Fruit fly (Drosophila melanogaster): ENCODE data around the gene Srx.

The Srx gene

dm6 chrX:17856458-17857277 is at the start of gene Srx:
Srx (plus strand) TSS chrX:17856974.
- peak; percentile 54 for TF ChIP-seq noc (tag; optimal IDR thresholded peaks at IDR 0.05)

dm6 chrX:17812193-17812592 is 44.6 kb upstream of the Srx start:
- TF ChIP-seq noc (tag; optimal IDR thresholded peaks at IDR 0.05): no peak

- TF ChIP-seq noc (tag; optimal IDR thresholded peaks at IDR 0.05): no peak
Observed at dm6 chrX:17814783-17815182, 42.0 kb upstream of the Srx start.

DNA sequence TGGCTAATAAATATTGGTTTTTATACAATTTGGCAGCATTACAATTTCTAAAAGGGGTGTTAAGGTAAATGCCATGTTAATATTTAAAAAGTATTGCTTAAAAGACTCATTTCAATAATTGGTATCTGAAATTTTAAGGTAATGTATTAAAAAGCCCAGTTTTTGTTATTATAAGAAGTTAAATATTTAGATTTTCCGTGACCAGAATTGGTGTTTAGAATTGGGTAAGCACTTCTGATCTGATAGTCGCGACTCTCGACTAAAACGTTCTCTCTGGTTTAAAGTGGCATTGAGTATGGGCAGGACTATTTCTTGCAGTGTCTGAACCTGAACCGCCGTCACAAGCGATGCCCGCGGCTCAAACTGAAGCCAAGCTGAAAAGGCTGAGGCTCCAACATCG is 40.3 kb upstream of the Srx start:
- no peak for TF ChIP-seq noc (tag; optimal IDR thresholded peaks at IDR 0.05)

dm6 chrX:17819635-17820139 is 37.1 kb upstream of the Srx start, which contains the start of gene CG12986:
CG12986 (minus strand) TSS chrX:17819685.
- TF ChIP-seq noc (tag; optimal IDR thresholded peaks at IDR 0.05): no peak

DNA sequence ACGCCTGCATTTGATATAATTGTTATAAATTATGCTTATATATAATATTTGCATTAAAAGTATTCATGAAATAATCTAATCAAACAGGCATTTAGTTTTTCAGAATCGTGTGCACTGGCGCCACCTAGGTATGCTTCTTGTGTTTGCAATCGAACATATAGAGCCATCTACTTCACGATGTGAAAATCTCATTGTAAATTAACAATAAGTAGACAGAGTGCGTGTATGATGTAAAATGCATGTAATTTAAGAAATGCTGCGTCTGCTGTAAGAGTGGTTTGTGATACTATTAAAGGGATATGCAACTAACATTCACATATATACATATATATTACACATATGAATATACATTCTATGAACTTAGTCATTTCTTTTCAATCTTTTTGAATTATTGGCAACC is 36.5 kb upstream of the Srx start:
- no peak for TF ChIP-seq noc (tag; optimal IDR thresholded peaks at IDR 0.05)

- no peak for TF ChIP-seq noc (tag; optimal IDR thresholded peaks at IDR 0.05)
Observed at dm6 chrX:17821466-17821865, 35.3 kb upstream of the Srx start.

dm6 chrX:17826807-17827703 is 29.7 kb upstream of the Srx start, which contains the start of gene Socs16D:
Socs16D (minus strand) TSS chrX:17827564.
- no peak for TF ChIP-seq noc (tag; optimal IDR thresholded peaks at IDR 0.05)

dm6 chrX:17828298-17829033 is 28.3 kb upstream of the Srx start:
- TF ChIP-seq noc (tag; optimal IDR thresholded peaks at IDR 0.05): no peak

DNA sequence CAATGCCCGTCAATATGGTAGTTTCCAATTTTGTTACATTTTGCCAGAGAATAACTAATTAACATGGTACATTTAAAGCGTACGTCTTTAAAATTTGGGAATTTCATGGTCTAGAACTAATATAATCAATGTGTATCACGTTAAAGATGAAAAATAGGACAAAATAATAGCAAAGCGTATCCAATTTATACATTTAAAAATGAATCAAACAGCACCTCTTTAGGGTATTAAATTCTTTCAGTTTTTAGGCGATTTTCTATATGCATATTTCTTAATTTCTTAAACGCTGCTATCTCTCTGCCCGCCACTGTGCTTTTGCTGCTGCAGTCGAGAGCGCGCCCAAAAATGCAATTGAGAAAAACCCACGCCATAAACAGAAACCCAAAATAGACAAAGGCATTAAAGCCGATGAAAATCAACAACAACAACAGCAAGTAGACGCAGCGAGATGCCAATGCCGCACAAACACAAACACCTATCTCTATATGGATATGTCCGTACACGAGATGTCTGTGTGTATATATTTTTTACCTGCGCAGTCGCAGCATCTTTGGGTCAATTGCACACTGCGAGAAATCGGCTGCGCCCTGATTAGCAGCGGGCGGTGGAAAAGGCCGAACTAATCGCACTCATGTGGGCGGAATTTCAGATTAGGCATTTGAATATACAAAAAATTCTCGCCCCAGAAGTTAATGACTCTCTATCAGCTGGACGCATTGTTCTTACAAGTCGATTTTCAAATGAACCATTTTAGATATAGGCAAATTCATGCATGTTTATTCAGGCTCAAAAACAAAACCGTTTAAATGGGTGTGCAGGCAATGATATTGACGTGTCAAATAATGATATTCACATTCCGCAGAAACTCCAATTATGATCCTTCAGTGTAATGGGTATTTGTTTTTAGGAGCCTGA is 27.4 kb upstream of the Srx start:
- TF ChIP-seq noc (tag; optimal IDR thresholded peaks at IDR 0.05): no peak

- TF ChIP-seq noc (tag; optimal IDR thresholded peaks at IDR 0.05): peak; percentile 31
Observed at dm6 chrX:17830211-17830616, 26.6 kb upstream of the Srx start.

DNA sequence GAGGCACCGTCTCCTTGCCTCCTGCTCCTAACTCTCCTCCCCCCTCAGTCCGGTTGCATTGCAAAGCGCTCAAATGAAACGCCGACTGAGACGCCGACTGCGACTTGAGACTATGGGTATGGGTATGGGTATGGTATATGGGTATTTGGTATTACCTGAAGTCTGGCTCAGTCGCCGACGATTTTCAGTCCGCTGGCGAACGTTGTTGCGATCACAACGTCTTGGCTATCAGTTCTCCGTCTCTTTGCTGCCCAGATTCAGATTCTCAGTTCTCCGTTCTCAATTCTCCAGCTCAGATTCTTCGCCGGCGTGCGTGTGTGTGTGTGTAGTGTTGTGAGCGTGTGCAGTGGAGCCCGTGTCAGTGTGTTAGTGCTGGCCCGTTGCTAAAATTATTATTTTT is 26.1 kb upstream of the Srx start, which contains the start of gene CG6398:
Gene CG6398, plus strand, starts transcription at position 185 of the 400 bp plus-strand sequence.
- TF ChIP-seq noc (tag; optimal IDR thresholded peaks at IDR 0.05): no peak

- TF ChIP-seq noc (tag; optimal IDR thresholded peaks at IDR 0.05): no peak
Observed at dm6 chrX:17832163-17833014, 24.4 kb upstream of the Srx start.

DNA sequence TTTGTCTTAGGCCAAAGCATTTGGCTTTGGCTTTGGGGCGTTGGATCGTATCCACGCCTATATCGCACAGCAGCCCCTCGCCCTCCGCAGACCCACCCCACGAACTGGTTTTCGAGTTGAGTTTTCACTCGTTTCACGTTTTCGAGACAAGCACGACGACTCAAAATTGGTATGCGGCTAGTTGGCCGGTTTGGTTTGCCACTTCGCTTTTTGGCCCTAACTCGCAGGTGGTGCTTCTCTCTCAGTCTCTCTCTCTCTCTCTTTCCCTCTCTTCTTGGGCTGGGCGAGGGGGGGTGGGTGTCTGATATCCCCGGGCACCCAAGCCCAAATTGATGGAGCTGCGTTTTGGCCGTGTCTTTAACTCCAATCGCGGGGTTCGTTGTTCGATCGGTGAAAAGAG is 22.8 kb upstream of the Srx start:
- TF ChIP-seq noc (tag; optimal IDR thresholded peaks at IDR 0.05): no peak
